Fruit fly (Drosophila melanogaster) whole organism, embryonic: Measurements from ENCODE around the gene Bet3.

ENCODE experiments used
- Antp ChIP-seq: fragments of 200-800 bp; sonication (Bioruptor generic); optimal IDR thresholded peaks from 3 replicates; lab custom pipeline; 2016; ENCODE audit warnings: missing biosample characterization, missing genetic modification characterization
- CG10209 ChIP-seq: fragments of 200-800 bp; sonication (Bioruptor generic); optimal IDR thresholded peaks from 3 replicates; lab custom pipeline; 2017; ENCODE audit warnings: missing biosample characterization, mild to moderate bottlenecking, missing genetic modification characterization, missing genetic modification reagents
- CG12104 ChIP-seq: fragments of 200-800 bp; sonication (Bioruptor generic); optimal IDR thresholded peaks from 3 replicates; lab custom pipeline; 2016; ENCODE audit warnings: missing biosample characterization, missing genetic modification characterization
- CG13775 ChIP-seq: fragments of 200-800 bp; sonication (Bioruptor generic); optimal IDR thresholded peaks from 3 replicates; lab custom pipeline; 2017; ENCODE audit warnings: missing biosample characterization, mild to moderate bottlenecking, missing genetic modification characterization
- CG14860 ChIP-seq: fragments of 200-800 bp; sonication (Bioruptor generic); IDR thresholded peaks from 3 replicates; pipeline ENCODE4 v1.3.6; 2022; ENCODE audit warnings: missing biosample characterization, missing genetic modification characterization; ENCODE audit not compliant: partially characterized antibody
- CG14965 ChIP-seq: fragments of 200-800 bp; sonication (Bioruptor generic); optimal IDR thresholded peaks from 2 replicates; lab custom pipeline; 2016; ENCODE audit warnings: missing biosample characterization, missing genetic modification characterization, borderline replicate concordance
- CG17829 ChIP-seq: fragments of 200-800 bp; optimal IDR thresholded peaks from 2 replicates; lab custom pipeline; 2019; ENCODE audit warnings: missing biosample characterization, mild to moderate bottlenecking, missing genetic modification characterization, moderate library complexity
- CG2129 ChIP-seq: fragments of 200-800 bp; sonication (Bioruptor generic); IDR thresholded peaks from 2 replicates; pipeline ENCODE4 v1.3.6; 2022; ENCODE audit warnings: missing biosample characterization, missing genetic modification characterization; ENCODE audit not compliant: partially characterized antibody
- CG3065 ChIP-seq: fragments of 200-800 bp; sonication (Bioruptor generic); optimal IDR thresholded peaks from 2 replicates; lab custom pipeline; 2016; ENCODE audit warnings: missing biosample characterization, missing genetic modification characterization
- CG31388 ChIP-seq: fragments of 200-800 bp; sonication (Bioruptor generic); optimal IDR thresholded peaks from 2 replicates; lab custom pipeline; 2016; ENCODE audit warnings: missing biosample characterization, missing genetic modification characterization
- CG3163 ChIP-seq: fragments of 200-800 bp; sonication (Bioruptor generic); optimal IDR thresholded peaks from 3 replicates; lab custom pipeline; 2016; ENCODE audit warnings: missing biosample characterization, missing genetic modification characterization
- CG3281 ChIP-seq: fragments of 200-800 bp; sonication (Bioruptor generic); optimal IDR thresholded peaks from 3 replicates; lab custom pipeline; 2017; ENCODE audit warnings: missing biosample characterization, mild to moderate bottlenecking, missing genetic modification characterization
- CG34376 ChIP-seq: fragments of 200-800 bp; sonication (Bioruptor generic); optimal IDR thresholded peaks from 2 replicates; lab custom pipeline; 2018; ENCODE audit warnings: missing biosample characterization, mild to moderate bottlenecking, missing genetic modification characterization
- CG4282 ChIP-seq: fragments of 200-800 bp; sonication (Bioruptor generic); optimal IDR thresholded peaks from 2 replicates; lab custom pipeline; 2016; ENCODE audit warnings: missing biosample characterization, missing genetic modification characterization
- CG4404 ChIP-seq: fragments of 200-800 bp; sonication (Bioruptor generic); IDR thresholded peaks from 2 replicates; pipeline ENCODE4 v1.3.6; 2022; ENCODE audit warnings: missing biosample characterization, missing genetic modification characterization
- CG7745 ChIP-seq: fragments of 200-800 bp; sonication (Bioruptor generic); optimal IDR thresholded peaks from 2 replicates; lab custom pipeline; 2018; ENCODE audit warnings: missing biosample characterization, mild to moderate bottlenecking, missing genetic modification characterization, moderate library complexity
- CG7963 ChIP-seq: fragments of 200-800 bp; sonication (Bioruptor generic); IDR thresholded peaks from 3 replicates; pipeline ENCODE4 v1.3.6; 2022; ENCODE audit warnings: missing biosample characterization, missing genetic modification characterization; ENCODE audit not compliant: partially characterized antibody
- CG9437 ChIP-seq: fragments of 200-800 bp; sonication (Bioruptor generic); optimal IDR thresholded peaks from 2 replicates; lab custom pipeline; 2018; ENCODE audit warnings: missing biosample characterization, mild to moderate bottlenecking, missing genetic modification characterization
- Chrac-16 ChIP-seq: fragments of 200-800 bp; sonication (Bioruptor generic); optimal IDR thresholded peaks from 3 replicates; lab custom pipeline; 2016; ENCODE audit warnings: missing biosample characterization, missing genetic modification characterization
- Dp ChIP-seq: fragments of 200-800 bp; sonication (Bioruptor generic); optimal IDR thresholded peaks from 2 replicates; lab custom pipeline; 2018; ENCODE audit warnings: missing biosample characterization, mild to moderate bottlenecking, missing genetic modification characterization, moderate library complexity
- Ets65A ChIP-seq: fragments of 200-800 bp; sonication (Bioruptor generic); peaks from one replicate; lab custom pipeline; 2016; ENCODE audit warnings: missing biosample characterization, missing genetic modification characterization
- Mrtf ChIP-seq: fragments of 200-800 bp; sonication (Bioruptor generic); IDR thresholded peaks from 3 replicates; pipeline ENCODE4 v1.3.6; 2022; ENCODE audit warnings: missing biosample characterization, missing genetic modification characterization
- NC2α ChIP-seq: fragments of 200-800 bp; sonication (Bioruptor generic); optimal IDR thresholded peaks from 2 replicates; lab custom pipeline; 2016; ENCODE audit warnings: missing biosample characterization, missing genetic modification characterization
- PHDP ChIP-seq: fragments of 200-800 bp; sonication (Bioruptor generic); optimal IDR thresholded peaks from 3 replicates; lab custom pipeline; 2018; ENCODE audit warnings: missing biosample characterization, mild to moderate bottlenecking, missing genetic modification characterization, moderate library complexity
- Scr ChIP-seq: fragments of 200-800 bp; sonication (Bioruptor generic); IDR thresholded peaks from 2 replicates; pipeline ENCODE4 v1.3.6; 2022; ENCODE audit warnings: missing biosample characterization, missing genetic modification characterization; ENCODE audit not compliant: partially characterized antibody
- Ssrp ChIP-seq: fragments of 200-800 bp; sonication (Bioruptor generic); optimal IDR thresholded peaks from 2 replicates; lab custom pipeline; 2018; ENCODE audit warnings: missing biosample characterization, mild to moderate bottlenecking, missing genetic modification characterization, moderate library complexity
- ase ChIP-seq: fragments of 200-800 bp; sonication (Bioruptor generic); IDR thresholded peaks from 3 replicates; pipeline ENCODE4 v1.3.6; 2022; ENCODE audit warnings: missing biosample characterization, missing genetic modification characterization
- ato ChIP-seq: fragments of 200-800 bp; sonication (Bioruptor generic); IDR thresholded peaks from 2 replicates; pipeline ENCODE4 v1.3.6; 2022; ENCODE audit warnings: missing biosample characterization, missing genetic modification characterization; ENCODE audit not compliant: partially characterized antibody
- bbx ChIP-seq: fragments of 200-800 bp; sonication (Bioruptor generic); IDR thresholded peaks from 2 replicates; pipeline ENCODE4 v1.3.6; 2022; ENCODE audit warnings: missing biosample characterization, missing genetic modification characterization; ENCODE audit not compliant: partially characterized antibody
- btn ChIP-seq: fragments of 200-800 bp; sonication (Bioruptor generic); optimal IDR thresholded peaks from 2 replicates; lab custom pipeline; 2016; ENCODE audit warnings: missing biosample characterization, missing genetic modification characterization
- ci ChIP-seq: fragments of 200-800 bp; sonication (Bioruptor generic); IDR thresholded peaks from 3 replicates; pipeline ENCODE4 v1.3.6; 2022; ENCODE audit warnings: missing biosample characterization, missing genetic modification characterization
- dan ChIP-seq: fragments of 200-800 bp; sonication (Bioruptor generic); IDR thresholded peaks from 2 replicates; pipeline ENCODE4 v1.3.6; 2022; ENCODE audit warnings: missing biosample characterization, missing genetic modification characterization
- danr ChIP-seq: fragments of 200-800 bp; sonication (Bioruptor generic); IDR thresholded peaks from 2 replicates; pipeline ENCODE4 v1.3.6; 2022; ENCODE audit warnings: missing biosample characterization, missing genetic modification characterization
- dati ChIP-seq: fragments of 200-800 bp; sonication (Bioruptor generic); IDR thresholded peaks from 2 replicates; pipeline ENCODE4 v1.3.6; 2022; ENCODE audit warnings: missing biosample characterization, missing genetic modification characterization
- disco-r ChIP-seq: fragments of 200-800 bp; sonication (Bioruptor generic); optimal IDR thresholded peaks from 2 replicates; lab custom pipeline; 2016; ENCODE audit warnings: missing biosample characterization, missing genetic modification characterization
- ems ChIP-seq: fragments of 200-800 bp; sonication (Bioruptor generic); optimal IDR thresholded peaks from 3 replicates; lab custom pipeline; 2016; ENCODE audit warnings: missing biosample characterization, missing genetic modification characterization
- fru ChIP-seq: fragments of >200 bp; optimal IDR thresholded peaks from 2 replicates; lab custom pipeline; 2017
- hb ChIP-seq: fragments of 200-800 bp; sonication (Bioruptor generic); IDR thresholded peaks from 3 replicates; pipeline ENCODE4 v1.3.6; 2022; ENCODE audit warnings: missing biosample characterization, missing genetic modification characterization; ENCODE audit not compliant: partially characterized antibody
- hth ChIP-seq: fragments of >200 bp; optimal IDR thresholded peaks from 2 replicates; lab custom pipeline; 2017; ENCODE audit warnings: inconsistent platforms
- insv ChIP-seq, 2 experiments: fragments of 200-800 bp; sonication (Bioruptor generic); optimal IDR thresholded peaks; 3 replicates each; lab custom pipeline; 2016 to 2018; ENCODE audit warnings: missing biosample characterization in 2 of 2, missing genetic modification characterization in 2 of 2
- jigr1 ChIP-seq: fragments of 200-800 bp; sonication (Bioruptor generic); IDR thresholded peaks from 3 replicates; pipeline ENCODE4 v1.3.6; 2022; ENCODE audit warnings: missing biosample characterization, missing genetic modification characterization
- klu ChIP-seq: fragments of 200-800 bp; sonication (Bioruptor generic); IDR thresholded peaks from 2 replicates; pipeline ENCODE4 v1.3.6; 2022; ENCODE audit warnings: missing biosample characterization, missing genetic modification characterization
- oc ChIP-seq: fragments of 200-800 bp; sonication (Bioruptor generic); optimal IDR thresholded peaks from 2 replicates; lab custom pipeline; 2018; ENCODE audit warnings: missing biosample characterization, mild to moderate bottlenecking, missing genetic modification characterization, moderate library complexity
- pb ChIP-seq: fragments of 200-800 bp; sonication (Bioruptor generic); optimal IDR thresholded peaks from 3 replicates; lab custom pipeline; 2016; ENCODE audit warnings: missing biosample characterization, missing genetic modification characterization
- peb ChIP-seq: fragments of 200-800 bp; sonication (Bioruptor generic); IDR thresholded peaks from 2 replicates; pipeline ENCODE4 v1.3.6; 2022; ENCODE audit warnings: missing biosample characterization, missing genetic modification characterization
- psq ChIP-seq: fragments of 200-800 bp; sonication (Bioruptor generic); optimal IDR thresholded peaks from 2 replicates; lab custom pipeline; 2017; ENCODE audit warnings: missing biosample characterization, missing genetic modification characterization
- sim ChIP-seq: fragments of 200-800 bp; sonication (Bioruptor generic); IDR thresholded peaks from 2 replicates; pipeline ENCODE4 v1.3.6; 2022; ENCODE audit warnings: missing biosample characterization, missing genetic modification characterization
- slbo ChIP-seq: fragments of 200-800 bp; sonication (Bioruptor generic); IDR thresholded peaks from 2 replicates; pipeline ENCODE4 v1.3.6; 2022; ENCODE audit warnings: missing biosample characterization, missing genetic modification characterization
- so ChIP-seq: fragments of 200-800 bp; sonication (Bioruptor generic); IDR thresholded peaks from 3 replicates; pipeline ENCODE4 v1.3.6; 2022; ENCODE audit warnings: missing biosample characterization, missing genetic modification characterization
- vfl ChIP-seq: fragments of 200-800 bp; sonication (Bioruptor generic); optimal IDR thresholded peaks from 2 replicates; lab custom pipeline; 2016; ENCODE audit warnings: missing biosample characterization, missing genetic modification characterization
- wdn ChIP-seq: fragments of 200-800 bp; sonication (Bioruptor generic); IDR thresholded peaks from 2 replicates; pipeline ENCODE4 v1.3.6; 2022; ENCODE audit warnings: missing biosample characterization, missing genetic modification characterization

The Bet3 gene

dm6 chr3L:9426656-9427294, 15.3 kb downstream of the Bet3 start, which contains the start of the genes Atat and Shc (continued):
- TF ChIP-seq Ssrp (tag; lab: Kevin White, UChicago), result peak; percentile 99
- peak; percentile 99 for TF ChIP-seq CG34376 (GFP tag; lab: Kevin White, UChicago)
- TF ChIP-seq klu (GFP tag; lab: Robert Waterston, UW), result peak; percentile 100
- TF ChIP-seq CG17829 (tag; lab: Kevin White, UChicago), result peak; percentile 98
- peak; percentile 99 for TF ChIP-seq ci (GFP tag; lab: Robert Waterston, UW)
- TF ChIP-seq CG31388 (GFP tag; lab: Kevin White, UChicago), result peak; percentile 98
- peak; percentile 98 for TF ChIP-seq so (GFP tag; lab: Robert Waterston, UW)
- TF ChIP-seq CG12104 (GFP tag; lab: Kevin White, UChicago), result peak; percentile 98
- TF ChIP-seq fru (lab: Kevin White, UChicago), result no peak
- peak; percentile 96 for TF ChIP-seq dati (GFP tag; lab: Robert Waterston, UW)
- TF ChIP-seq ase (GFP tag; lab: Robert Waterston, UW), result peak; percentile 99
- peak; percentile 97 for TF ChIP-seq oc (tag; lab: Kevin White, UChicago)
- peak; percentile 16 to 80 for TF ChIP-seq insv (GFP tag; optimal IDR thresholded peaks at IDR 0.05; lab: Kevin White, UChicago)
- peak; percentile 100 for TF ChIP-seq CG4282 (GFP tag; lab: Kevin White, UChicago)
- peak; percentile 95 for TF ChIP-seq psq
- peak; percentile 86 for TF ChIP-seq hb (GFP tag; lab: Robert Waterston, UW)
- peak; percentile 97 for TF ChIP-seq CG3281 (GFP tag; lab: Kevin White, UChicago)
- peak; percentile 59; the same call in 1 of the 2 replicates for TF ChIP-seq ato (GFP tag; lab: Robert Waterston, UW)
- peak; percentile 99 for TF ChIP-seq vfl (GFP tag; lab: Kevin White, UChicago)
- peak; percentile 99 for TF ChIP-seq disco-r (GFP tag; lab: Kevin White, UChicago)
- peak; percentile 95 for TF ChIP-seq sim (GFP tag; lab: Robert Waterston, UW)
- TF ChIP-seq CG9437 (GFP tag; lab: Kevin White, UChicago), result peak; percentile 77
- TF ChIP-seq hth, result no peak
- TF ChIP-seq wdn, result peak; percentile 99
- peak; percentile 99 for TF ChIP-seq CG10209 (GFP tag; lab: Kevin White, UChicago)
- peak; percentile 100 for TF ChIP-seq slbo (GFP tag; lab: Robert Waterston, UW)
- peak; percentile 100 for TF ChIP-seq Antp (GFP tag; lab: Kevin White, UChicago)
- peak; percentile 100 for TF ChIP-seq Mrtf (GFP tag; lab: Robert Waterston, UW)
- peak; percentile 76 for TF ChIP-seq CG2129
- TF ChIP-seq CG14965 (GFP tag; lab: Kevin White, UChicago), result peak; percentile 91
- peak; percentile 99 for TF ChIP-seq ems (GFP tag; lab: Kevin White, UChicago)
- TF ChIP-seq CG7963 (GFP tag; lab: Robert Waterston, UW), result peak; percentile 64; the same call in 1 of the 3 replicates
- peak; percentile 98 for TF ChIP-seq PHDP (tag; lab: Kevin White, UChicago)
- TF ChIP-seq pb (GFP tag; lab: Kevin White, UChicago), result peak; percentile 99
- peak; percentile 99 for TF ChIP-seq peb
- peak; percentile 98 for TF ChIP-seq NC2α (GFP tag; lab: Kevin White, UChicago)
- TF ChIP-seq btn (GFP tag; lab: Kevin White, UChicago), result peak; percentile 98
- TF ChIP-seq jigr1 (GFP tag; lab: Robert Waterston, UW), result peak; percentile 100
- TF ChIP-seq CG3163 (GFP tag; lab: Kevin White, UChicago), result peak; percentile 96
- TF ChIP-seq Scr, result peak; percentile 93
- TF ChIP-seq CG7745 (tag; lab: Kevin White, UChicago), result peak; percentile 47
- peak; percentile 71; the same call in 1 of the 2 replicates for TF ChIP-seq bbx (GFP tag; lab: Robert Waterston, UW)
- TF ChIP-seq CG13775 (GFP tag; lab: Kevin White, UChicago), result peak; percentile 99
- peak; percentile 100 for TF ChIP-seq Chrac-16 (GFP tag; lab: Kevin White, UChicago)
- TF ChIP-seq danr (GFP tag; lab: Robert Waterston, UW), result peak; percentile 99
- TF ChIP-seq CG3065, result peak; percentile 98
- TF ChIP-seq dan, result peak; percentile 99
- TF ChIP-seq CG14860 (GFP tag; lab: Robert Waterston, UW), result peak; percentile 91
- peak; percentile 100 for TF ChIP-seq Ets65A
- TF ChIP-seq Dp, result peak; percentile 53
- TF ChIP-seq CG4404 (GFP tag; lab: Robert Waterston, UW), result peak; percentile 100
